Fruit fly (Drosophila melanogaster) whole organism, embryonic: Measurements from ENCODE around the gene Cypl.

Experiments
- CG10979 ChIP-seq: fragments of 200-800 bp; sonication (Bioruptor generic); optimal IDR thresholded peaks from 2 replicates; lab custom pipeline; 2018; ENCODE audit warnings: missing biosample characterization, mild to moderate bottlenecking, missing genetic modification characterization, moderate library complexity
- CG14014 ChIP-seq: fragments of 200-800 bp; sonication (Bioruptor generic); IDR thresholded peaks from 2 replicates; pipeline ENCODE4 v1.3.6; 2022; ENCODE audit warnings: missing biosample characterization, missing genetic modification characterization
- CG14441 ChIP-seq: fragments of 200-800 bp; sonication (Bioruptor generic); IDR thresholded peaks from 2 replicates; pipeline ENCODE4 v1.3.6; 2022; ENCODE audit warnings: missing biosample characterization, missing genetic modification characterization
- CG14965 ChIP-seq: fragments of 200-800 bp; sonication (Bioruptor generic); optimal IDR thresholded peaks from 2 replicates; lab custom pipeline; 2016; ENCODE audit warnings: missing biosample characterization, missing genetic modification characterization, borderline replicate concordance
- CG17829 ChIP-seq: fragments of 200-800 bp; optimal IDR thresholded peaks from 2 replicates; lab custom pipeline; 2019; ENCODE audit warnings: missing biosample characterization, mild to moderate bottlenecking, missing genetic modification characterization, moderate library complexity
- CG18262 ChIP-seq: fragments of 200-800 bp; optimal IDR thresholded peaks from 3 replicates; lab custom pipeline; 2019; ENCODE audit warnings: missing biosample characterization, mild to moderate bottlenecking, missing genetic modification characterization, moderate library complexity
- CG30403 ChIP-seq: fragments of 200-800 bp; sonication (Bioruptor generic); optimal IDR thresholded peaks from 3 replicates; lab custom pipeline; 2016; ENCODE audit warnings: missing biosample characterization, missing genetic modification characterization
- CG3163 ChIP-seq: fragments of 200-800 bp; sonication (Bioruptor generic); optimal IDR thresholded peaks from 3 replicates; lab custom pipeline; 2016; ENCODE audit warnings: missing biosample characterization, missing genetic modification characterization
- CG34376 ChIP-seq: fragments of 200-800 bp; sonication (Bioruptor generic); optimal IDR thresholded peaks from 2 replicates; lab custom pipeline; 2018; ENCODE audit warnings: missing biosample characterization, mild to moderate bottlenecking, missing genetic modification characterization
- CG34422 ChIP-seq: fragments of 200-800 bp; sonication (Bioruptor generic); IDR thresholded peaks from 3 replicates; pipeline ENCODE4 v1.3.6; 2022; ENCODE audit warnings: missing biosample characterization, missing genetic modification characterization
- CG4707 ChIP-seq: fragments of 200-800 bp; sonication (Bioruptor generic); optimal IDR thresholded peaks from 2 replicates; lab custom pipeline; 2018; ENCODE audit warnings: missing biosample characterization, mild to moderate bottlenecking, missing genetic modification characterization, moderate library complexity
- CG8290 ChIP-seq, 3 experiments: fragments of 200-800 bp; sonication (Bioruptor generic); optimal IDR thresholded peaks; 2 replicates each; lab custom pipeline; 2016 to 2019; ENCODE audit warnings: missing biosample characterization in 3 of 3, missing genetic modification characterization in 3 of 3, mild to moderate bottlenecking in 2 of 3, moderate library complexity in 1 of 3
- CG8388 ChIP-seq: fragments of 200-800 bp; sonication (Bioruptor generic); optimal IDR thresholded peaks from 2 replicates; lab custom pipeline; 2019; ENCODE audit warnings: missing biosample characterization, mild to moderate bottlenecking, missing genetic modification characterization, moderate library complexity
- Dref ChIP-seq: fragments of 200-800 bp; sonication (Bioruptor generic); IDR thresholded peaks from 2 replicates; pipeline ENCODE4 v1.3.6; 2022; ENCODE audit warnings: missing biosample characterization, missing genetic modification characterization
- E2f2 ChIP-seq: fragments of 200-800 bp; sonication (Bioruptor generic); IDR thresholded peaks from 2 replicates; pipeline ENCODE4 v1.3.6; 2022; ENCODE audit warnings: missing biosample characterization, missing genetic modification characterization
- H2.0 ChIP-seq: fragments of 200-800 bp; sonication (Bioruptor generic); IDR thresholded peaks from 2 replicates; pipeline ENCODE4 v1.3.6; 2022; ENCODE audit warnings: missing biosample characterization, missing genetic modification characterization
- Med ChIP-seq: fragments of 200-800 bp; sonication (Bioruptor generic); peaks from one replicate; lab custom pipeline; 2016; ENCODE audit warnings: missing biosample characterization, missing genetic modification characterization, mild to moderate bottlenecking, inconsistent platforms, moderate library complexity
- NK7.1 ChIP-seq: fragments of 200-800 bp; sonication (Bioruptor generic); optimal IDR thresholded peaks from 3 replicates; lab custom pipeline; 2016; ENCODE audit warnings: missing biosample characterization, missing genetic modification characterization
- Pdp1 ChIP-seq, 2 experiments: fragments of 200-800 bp; sonication (Bioruptor generic); optimal IDR thresholded peaks; 3 replicates each; lab custom pipeline; 2016; ENCODE audit warnings: missing biosample characterization in 2 of 2, missing genetic modification characterization in 2 of 2, mild to moderate bottlenecking in 1 of 2, moderate library complexity in 1 of 2
- Sox100B ChIP-seq: fragments of 200-800 bp; sonication (Bioruptor generic); optimal IDR thresholded peaks from 3 replicates; lab custom pipeline; 2018; ENCODE audit warnings: missing biosample characterization, mild to moderate bottlenecking, missing genetic modification characterization
- ab ChIP-seq: fragments of 200-800 bp; sonication (Bioruptor generic); optimal IDR thresholded peaks from 2 replicates; lab custom pipeline; 2016; ENCODE audit warnings: missing biosample characterization, missing genetic modification characterization
- btn ChIP-seq: fragments of 200-800 bp; sonication (Bioruptor generic); optimal IDR thresholded peaks from 2 replicates; lab custom pipeline; 2016; ENCODE audit warnings: missing biosample characterization, missing genetic modification characterization
- chif ChIP-seq, 2 experiments: fragments of 200-800 bp; sonication (Bioruptor generic); optimal IDR thresholded peaks; 3 replicates each; lab custom pipeline; 2016; ENCODE audit warnings: missing biosample characterization in 2 of 2, missing genetic modification characterization in 2 of 2
- chinmo ChIP-seq: fragments of 200-800 bp; sonication (Bioruptor generic); IDR thresholded peaks from 4 replicates; pipeline ENCODE4 v1.3.6; 2022; ENCODE audit warnings: missing biosample characterization, missing genetic modification characterization; ENCODE audit not compliant: partially characterized antibody
- ci ChIP-seq: fragments of 200-800 bp; sonication (Bioruptor generic); IDR thresholded peaks from 3 replicates; pipeline ENCODE4 v1.3.6; 2022; ENCODE audit warnings: missing biosample characterization, missing genetic modification characterization
- fd102C ChIP-seq: fragments of 200-800 bp; sonication (Bioruptor generic); optimal IDR thresholded peaks from 2 replicates; lab custom pipeline; 2018; ENCODE audit warnings: missing biosample characterization, mild to moderate bottlenecking, missing genetic modification characterization, moderate library complexity
- ken ChIP-seq: fragments of 200-800 bp; sonication (Bioruptor generic); IDR thresholded peaks from 3 replicates; pipeline ENCODE4 v1.3.6; 2022; ENCODE audit warnings: missing biosample characterization, missing genetic modification characterization
- kni ChIP-seq: fragments of 200-800 bp; sonication (Bioruptor generic); optimal IDR thresholded peaks from 3 replicates; lab custom pipeline; 2017; ENCODE audit warnings: mild to moderate bottlenecking, missing biosample characterization, missing genetic modification reagents, missing genetic modification characterization
- pnt ChIP-seq: fragments of 200-800 bp; sonication (Bioruptor generic); optimal IDR thresholded peaks from 3 replicates; lab custom pipeline; 2016; ENCODE audit warnings: missing biosample characterization, missing genetic modification characterization
- sd ChIP-seq: fragments of 200-800 bp; sonication (Bioruptor generic); optimal IDR thresholded peaks from 3 replicates; lab custom pipeline; 2018; ENCODE audit warnings: missing biosample characterization, mild to moderate bottlenecking, missing genetic modification characterization, moderate library complexity
- sens ChIP-seq: fragments of 200-800 bp; sonication (Bioruptor generic); peaks from one replicate; lab custom pipeline; 2016; ENCODE audit warnings: missing biosample characterization, missing genetic modification characterization
- sim ChIP-seq: fragments of 200-800 bp; sonication (Bioruptor generic); IDR thresholded peaks from 2 replicates; pipeline ENCODE4 v1.3.6; 2022; ENCODE audit warnings: missing biosample characterization, missing genetic modification characterization
- slbo ChIP-seq: fragments of 200-800 bp; sonication (Bioruptor generic); IDR thresholded peaks from 2 replicates; pipeline ENCODE4 v1.3.6; 2022; ENCODE audit warnings: missing biosample characterization, missing genetic modification characterization
- sna ChIP-seq: fragments of 200-800 bp; sonication (Bioruptor generic); IDR thresholded peaks from 2 replicates; pipeline ENCODE4 v1.3.6; 2022; ENCODE audit warnings: missing biosample characterization, missing genetic modification characterization; ENCODE audit not compliant: partially characterized antibody
- ttk ChIP-seq: fragments of 200-800 bp; sonication (Bioruptor generic); IDR thresholded peaks from 2 replicates; pipeline ENCODE4 v2.1.2; 2022; ENCODE audit warnings: missing biosample characterization, missing genetic modification characterization

Gene Cypl

dm6 chr3L:563002-563627 is 20.4 kb upstream of the Cypl start (continued):
- peak; percentile 41 for TF ChIP-seq CG17829 (tag; lab: Kevin White, UChicago)
- peak; percentile 22 for TF ChIP-seq CG4707
- TF ChIP-seq CG14014 (GFP tag; lab: Robert Waterston, UW) = peak; percentile 58; the same call in 1 of the 2 replicates
- peak; percentile 68 for TF ChIP-seq CG14441 (GFP tag; lab: Robert Waterston, UW)
- TF ChIP-seq CG30403 (GFP tag; lab: Kevin White, UChicago) = peak; percentile 62
- TF ChIP-seq pnt (GFP tag; lab: Kevin White, UChicago) = peak; percentile 42
- peak; percentile 18 for TF ChIP-seq btn (GFP tag; lab: Kevin White, UChicago)
- peak; percentile 21 for TF ChIP-seq CG14965
- no peak for TF ChIP-seq ab (GFP tag; lab: Kevin White, UChicago)
- peak; percentile 49 to 59 for TF ChIP-seq chif (GFP tag; optimal IDR thresholded peaks at IDR 0.05; lab: Kevin White, UChicago)
- TF ChIP-seq kni (GFP tag; lab: Kevin White, UChicago) = no peak
- peak; percentile 9 for TF ChIP-seq CG8290 (GFP tag; optimal IDR thresholded peaks at IDR 0.05; lab: Kevin White, UChicago)
- peak in 1 of 2 experiments; percentile 61 for TF ChIP-seq CG8290 (tag; optimal IDR thresholded peaks at IDR 0.05; lab: Kevin White, UChicago)
- TF ChIP-seq E2f2 (GFP tag; lab: Robert Waterston, UW) = peak; percentile 46; the same call in 1 of the 2 replicates
- peak; percentile 65 for TF ChIP-seq Sox100B (GFP tag; lab: Kevin White, UChicago)
- TF ChIP-seq ken (GFP tag; lab: Robert Waterston, UW) = peak; percentile 71
- TF ChIP-seq CG8388 (GFP tag; lab: Kevin White, UChicago) = peak; percentile 67
- peak; percentile 50 for TF ChIP-seq NK7.1
- TF ChIP-seq ttk (GFP tag; lab: Robert Waterston, UW) = peak; percentile 72
- peak; percentile 58 for TF ChIP-seq CG18262 (tag; lab: Kevin White, UChicago)
- peak; percentile 68; the same call in 2 of the 3 replicates for TF ChIP-seq CG34422 (GFP tag; lab: Robert Waterston, UW)
- peak; percentile 72 for TF ChIP-seq sim (GFP tag; lab: Robert Waterston, UW)
- TF ChIP-seq sna = no peak
- TF ChIP-seq, all 482 proteins: peak for 268

dm6 chr3L:561772-562454 is 19.2 kb upstream of the Cypl start:
- TF ChIP-seq slbo (0 out of 2 replicates have a peak, but pooled peaks have one; percentile 19), CG3163 (GFP tag; lab: Kevin White, UChicago) (no peak), CG17829 (tag; lab: Kevin White, UChicago) (peak; percentile 91), Pdp1 (GFP tag; optimal IDR thresholded peaks at IDR 0.05; lab: Kevin White, UChicago) (peak in 1 of 2 experiments; percentile 24), Med (GFP tag; lab: Kevin White, UChicago) (peak; percentile 7), H2.0 (0 out of 2 replicates have a peak, but pooled peaks have one; percentile 4), sd (peak; percentile 90), fd102C (no peak), Dref (GFP tag; lab: Robert Waterston, UW) (no peak), ci (GFP tag; lab: Robert Waterston, UW) (0 out of 3 replicates have a peak, but pooled peaks have one; percentile 8), sens (GFP tag; lab: Kevin White, UChicago) (peak; percentile 75), CG8290 (GFP tag; optimal IDR thresholded peaks at IDR 0.05; lab: Kevin White, UChicago) (no peak), CG8290 (tag; optimal IDR thresholded peaks at IDR 0.05; lab: Kevin White, UChicago) (peak in 1 of 2 experiments; percentile 8), chinmo (GFP tag; lab: Robert Waterston, UW) (0 out of 4 replicates have a peak, but pooled peaks have one; percentile 15), CG10979 (tag; lab: Kevin White, UChicago) (no peak), CG34376 (GFP tag; lab: Kevin White, UChicago) (peak; percentile 20)
